Fruit fly (Drosophila melanogaster): ENCODE measurements around the gene tst.

Gene tst

DNA sequence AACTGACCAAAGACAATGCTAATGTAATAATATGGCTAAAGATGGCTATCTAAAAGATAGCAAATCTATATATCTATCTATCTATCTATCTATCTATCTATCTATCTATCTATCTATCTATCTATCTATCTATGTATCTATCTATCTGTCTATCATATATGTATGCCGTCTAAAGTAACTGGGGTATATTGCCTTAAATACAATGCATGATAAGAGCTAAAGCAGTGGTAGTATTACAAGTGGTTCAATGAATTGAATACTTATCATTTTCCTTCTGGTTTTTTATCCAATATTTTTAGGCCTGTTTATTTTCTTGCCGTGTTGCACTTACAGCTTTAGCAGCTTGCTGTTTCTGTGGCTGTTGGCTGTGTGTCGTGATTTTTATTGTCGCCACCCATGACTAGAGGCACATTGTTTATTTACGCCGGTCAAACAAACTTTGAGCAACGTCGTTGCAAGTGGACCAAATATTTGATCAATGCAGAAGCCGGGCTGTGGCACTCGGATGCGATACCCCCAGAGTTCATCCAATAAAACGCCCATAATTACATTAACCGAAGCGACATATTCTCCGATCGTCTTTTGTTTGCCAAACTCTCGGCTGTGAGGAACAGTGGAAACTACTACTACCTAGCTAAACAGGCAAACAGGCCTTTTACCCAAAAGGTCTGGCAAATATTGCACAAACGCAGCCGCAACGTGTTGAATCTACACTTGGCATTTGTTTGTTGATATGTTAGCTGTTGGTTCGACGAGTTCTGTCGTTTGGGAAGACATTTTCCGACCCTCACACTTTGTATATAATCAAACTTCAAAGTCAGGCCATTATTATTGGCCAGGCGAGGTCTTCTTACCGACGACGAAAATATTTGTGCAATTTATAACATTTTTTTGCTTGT, 34.7 kb downstream of the tst start:
- TF ChIP-seq dmrt93B (GFP tag; optimal IDR thresholded peaks at IDR 0.05), result no peak
- no peak for TF ChIP-seq usp (GFP tag; optimal IDR thresholded peaks at IDR 0.05)
- TF ChIP-seq Sp1 (GFP tag; optimal IDR thresholded peaks at IDR 0.05), result no peak
- TF ChIP-seq CrebA (GFP tag; optimal IDR thresholded peaks at IDR 0.05; ENCODE audit: borderline replicate concordance), result no peak
- TF ChIP-seq Abd-B (GFP tag; optimal IDR thresholded peaks at IDR 0.05), result no peak
- TF ChIP-seq sage (GFP tag; optimal IDR thresholded peaks at IDR 0.05), result no peak
- no peak for TF ChIP-seq Jra (GFP tag; optimal IDR thresholded peaks at IDR 0.05)
- TF ChIP-seq lola (GFP tag; optimal IDR thresholded peaks at IDR 0.05), result no peak
- no peak for TF ChIP-seq HLH106 (tag; optimal IDR thresholded peaks at IDR 0.05)
- TF ChIP-seq CG9705 (GFP tag; optimal IDR thresholded peaks at IDR 0.05), result no peak
- TF ChIP-seq OdsH (GFP tag; optimal IDR thresholded peaks at IDR 0.05), result no peak
- no peak for TF ChIP-seq tai (GFP tag; optimal IDR thresholded peaks at IDR 0.05)
- TF ChIP-seq Rel (GFP tag; optimal IDR thresholded peaks at IDR 0.05), result no peak
- no peak for TF ChIP-seq Rel (tag; optimal IDR thresholded peaks at IDR 0.05)
- no peak for TF ChIP-seq dl (GFP tag; optimal IDR thresholded peaks at IDR 0.05; ENCODE audit: insufficient read depth in 1 of 2, partially characterized antibody in 2 of 2)

dm6 chr3R:23736365-23736764, 36.3 kb downstream of the tst start:
- no peak for TF ChIP-seq woc (GFP tag; optimal IDR thresholded peaks at IDR 0.05)
- no peak for TF ChIP-seq h (GFP tag; optimal IDR thresholded peaks at IDR 0.05)
- no peak for TF ChIP-seq Dfd (GFP tag; optimal IDR thresholded peaks at IDR 0.05)
- TF ChIP-seq GATAd (GFP tag; optimal IDR thresholded peaks at IDR 0.05), result no peak
- TF ChIP-seq HLH106 (tag; optimal IDR thresholded peaks at IDR 0.05), result no peak

DNA sequence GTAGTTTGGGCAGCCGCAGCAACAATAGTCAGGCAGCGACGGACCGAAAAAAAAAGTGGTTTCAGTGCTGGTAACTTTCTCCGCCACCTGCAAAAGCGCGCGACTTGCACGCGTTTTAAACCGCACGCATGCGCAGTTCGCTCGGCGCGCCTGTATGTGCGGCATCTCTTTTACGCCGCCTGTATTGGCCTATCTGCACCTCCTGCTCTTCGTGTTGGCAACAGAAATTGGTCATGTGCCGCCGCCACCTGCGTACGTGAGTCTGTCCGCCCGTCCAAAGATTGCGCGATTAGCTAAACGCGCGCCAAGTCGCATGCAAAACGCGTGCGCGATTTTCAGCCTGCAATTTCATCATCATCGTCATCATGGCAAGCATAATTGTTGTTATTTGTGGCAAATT, 37.0 kb downstream of the tst start:
- TF ChIP-seq dmrt93B (GFP tag; optimal IDR thresholded peaks at IDR 0.05), result no peak
- TF ChIP-seq Myc (optimal IDR thresholded peaks at IDR 0.05), result peak; percentile 86

DNA sequence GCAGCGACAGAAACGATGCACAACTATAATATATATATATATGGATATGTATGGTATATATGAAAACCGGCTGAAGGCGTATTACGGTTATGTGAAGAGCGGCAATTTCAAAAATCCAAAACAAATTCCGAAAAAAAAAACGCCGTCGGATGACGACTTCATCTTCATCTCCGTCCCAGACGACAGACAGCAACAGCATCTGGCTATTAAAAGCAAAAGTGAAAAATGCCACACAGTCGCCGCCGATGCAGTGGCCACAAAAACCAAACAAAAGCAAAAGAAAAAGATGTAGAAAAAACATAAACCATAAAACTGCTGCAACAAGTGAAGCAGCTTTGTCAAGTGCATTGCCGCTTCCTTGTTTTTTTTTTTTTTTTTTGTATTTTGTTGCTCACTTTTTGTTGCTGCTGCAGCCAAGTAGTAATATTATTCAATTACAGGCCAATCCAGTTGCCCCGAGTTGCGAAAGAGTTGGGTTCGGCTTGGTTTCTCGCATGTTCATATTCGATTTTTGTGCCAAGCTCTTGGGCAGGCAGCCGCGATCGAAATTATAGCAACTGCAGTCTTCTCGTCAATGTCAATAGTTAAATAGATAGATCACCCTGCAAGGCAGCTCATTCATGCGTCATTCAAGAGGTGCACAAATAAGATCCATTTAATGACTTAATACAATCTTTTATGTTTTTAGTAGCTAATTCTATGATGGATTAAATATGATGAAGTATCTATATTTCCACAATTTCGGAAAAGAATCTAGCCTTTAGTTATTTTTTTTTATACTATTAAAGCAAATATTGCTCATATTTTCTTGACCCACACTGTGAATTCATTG, 37.9 kb downstream of the tst start:
- TF ChIP-seq Dfd (GFP tag; optimal IDR thresholded peaks at IDR 0.05) (no peak), usp (GFP tag; optimal IDR thresholded peaks at IDR 0.05) (no peak), dsf (GFP tag; optimal IDR thresholded peaks at IDR 0.05; ENCODE audit: borderline replicate concordance) (no peak), sage (GFP tag; optimal IDR thresholded peaks at IDR 0.05) (no peak), sv (GFP tag; optimal IDR thresholded peaks at IDR 0.05) (no peak), GATAd (GFP tag; optimal IDR thresholded peaks at IDR 0.05) (no peak), CG9705 (GFP tag; optimal IDR thresholded peaks at IDR 0.05) (no peak), Hr83 (GFP tag; optimal IDR thresholded peaks at IDR 0.05; ENCODE audit: poor library complexity, severe bottlenecking) (no peak), dl (GFP tag; optimal IDR thresholded peaks at IDR 0.05; ENCODE audit: insufficient read depth in 1 of 2, partially characterized antibody in 2 of 2) (no peak), lola (GFP tag; optimal IDR thresholded peaks at IDR 0.05) (no peak), Abd-B (GFP tag; optimal IDR thresholded peaks at IDR 0.05) (no peak), Hr78 (GFP tag; optimal IDR thresholded peaks at IDR 0.05) (no peak), OdsH (GFP tag; optimal IDR thresholded peaks at IDR 0.05) (no peak), Jra (GFP tag; optimal IDR thresholded peaks at IDR 0.05) (no peak)

- TF ChIP-seq rgr (GFP tag; optimal IDR thresholded peaks at IDR 0.05) (no peak), OdsH (GFP tag; optimal IDR thresholded peaks at IDR 0.05) (no peak), ey (GFP tag; optimal IDR thresholded peaks at IDR 0.05) (no peak), Dfd (GFP tag; optimal IDR thresholded peaks at IDR 0.05) (no peak), jim (GFP tag; optimal IDR thresholded peaks at IDR 0.05) (no peak), fru (GFP tag; optimal IDR thresholded peaks at IDR 0.05) (no peak), Sp1 (GFP tag; optimal IDR thresholded peaks at IDR 0.05) (no peak), dmrt93B (GFP tag; optimal IDR thresholded peaks at IDR 0.05) (no peak), N (GFP tag; optimal IDR thresholded peaks at IDR 0.05) (no peak), Hnf4 (GFP tag; optimal IDR thresholded peaks at IDR 0.05) (no peak), Vsx2 (GFP tag; optimal IDR thresholded peaks at IDR 0.05; ENCODE audit: partially characterized antibody) (no peak)
Observed at dm6 chr3R:23733771-23734170, 38.9 kb downstream of the tst start.

Measured in whole organism, wandering third instar larva.